Fruit fly (Drosophila melanogaster) whole organism, prepupa: Measurements from ENCODE around the gene Ets97D.

ENCODE experiments used
- CG3919 ChIP-seq: fragments of 200-800 bp; sonication (Bioruptor generic); optimal IDR thresholded peaks from 3 replicates; lab custom pipeline; 2016; ENCODE audit warnings: missing biosample characterization, missing genetic modification characterization
- Sox102F ChIP-seq: fragments of 200-800 bp; sonication (Bioruptor generic); optimal IDR thresholded peaks from 2 replicates; lab custom pipeline; 2016; ENCODE audit warnings: missing biosample characterization, mild to moderate bottlenecking, missing genetic modification characterization
- dac ChIP-seq: fragments of 200-800 bp; sonication (Bioruptor generic); optimal IDR thresholded peaks from 2 replicates; lab custom pipeline; 2017; ENCODE audit warnings: missing biosample characterization, mild to moderate bottlenecking, missing genetic modification characterization
- esn ChIP-seq: fragments of 200-800 bp; sonication (Bioruptor generic); optimal IDR thresholded peaks from 2 replicates; lab custom pipeline; 2016; ENCODE audit warnings: missing biosample characterization, mild to moderate bottlenecking, missing genetic modification characterization, moderate library complexity

DNA sequence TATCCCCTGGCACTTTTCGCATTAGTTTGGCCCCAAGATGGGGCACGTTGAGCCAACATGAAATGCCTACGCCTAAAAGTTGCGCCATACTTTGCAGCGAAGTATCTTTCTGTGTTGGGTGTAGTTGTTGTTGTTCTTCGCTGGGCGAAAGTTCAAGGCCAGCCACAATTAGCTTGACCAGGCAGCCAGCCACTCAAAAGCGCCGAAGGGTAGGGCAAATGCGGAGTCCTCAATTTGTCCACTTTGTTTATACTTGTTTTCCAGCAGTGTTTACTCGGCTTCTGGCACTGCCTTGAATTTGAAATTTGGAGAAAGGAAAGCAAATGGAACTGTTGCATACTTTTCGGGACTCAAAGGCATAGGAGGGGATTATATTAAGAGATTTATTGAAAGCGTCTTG is 44.4 kb upstream of the Ets97D start:
- no peak for TF ChIP-seq dac (GFP tag; lab: Kevin White, UChicago)
- TF ChIP-seq CG3919 (GFP tag; lab: Kevin White, UChicago): no peak
- no peak for TF ChIP-seq esn
- no peak for TF ChIP-seq Sox102F
